Fruit fly (Drosophila melanogaster) whole organism, embryonic: ENCODE data around the gene CG1986.

Source experiments
- Blimp-1 ChIP-seq: fragments of 200-800 bp; sonication (Bioruptor generic); optimal IDR thresholded peaks from 3 replicates; lab custom pipeline; 2018; ENCODE audit warnings: missing biosample characterization, missing genetic modification characterization, mild to moderate bottlenecking, moderate library complexity, missing genetic modification reagents
- CG10274 ChIP-seq: fragments of 200-800 bp; sonication (Bioruptor generic); optimal IDR thresholded peaks from 3 replicates; lab custom pipeline; 2017; ENCODE audit warnings: missing biosample characterization, mild to moderate bottlenecking, missing genetic modification characterization
- CG11560 ChIP-seq: fragments of 200-800 bp; sonication (Bioruptor generic); IDR thresholded peaks from 3 replicates; pipeline ENCODE4 v1.3.6; 2022; ENCODE audit warnings: missing biosample characterization, missing genetic modification characterization
- CG11723 ChIP-seq: fragments of 200-800 bp; sonication (Bioruptor generic); optimal IDR thresholded peaks from 2 replicates; lab custom pipeline; 2017; ENCODE audit warnings: missing biosample characterization, mild to moderate bottlenecking, missing genetic modification characterization
- CG12071 ChIP-seq: fragments of 200-800 bp; sonication (Bioruptor generic); optimal IDR thresholded peaks from 3 replicates; lab custom pipeline; 2018; ENCODE audit warnings: missing biosample characterization, mild to moderate bottlenecking, missing genetic modification characterization
- CG14860 ChIP-seq: fragments of 200-800 bp; sonication (Bioruptor generic); IDR thresholded peaks from 3 replicates; pipeline ENCODE4 v1.3.6; 2022; ENCODE audit warnings: missing biosample characterization, missing genetic modification characterization; ENCODE audit not compliant: partially characterized antibody
- CG15073 ChIP-seq: fragments of 200-800 bp; sonication (Bioruptor generic); optimal IDR thresholded peaks from 2 replicates; lab custom pipeline; 2016; ENCODE audit warnings: missing biosample characterization, missing genetic modification characterization
- CG15696 ChIP-seq: fragments of 200-800 bp; sonication (Bioruptor generic); optimal IDR thresholded peaks from 2 replicates; lab custom pipeline; 2019; ENCODE audit warnings: missing biosample characterization, mild to moderate bottlenecking, missing genetic modification characterization, moderate library complexity
- CG2116 ChIP-seq: fragments of 200-800 bp; sonication (Bioruptor generic); optimal IDR thresholded peaks from 3 replicates; lab custom pipeline; 2018; ENCODE audit warnings: missing biosample characterization, mild to moderate bottlenecking, missing genetic modification characterization
- CG2678 ChIP-seq: fragments of 200-800 bp; sonication (Bioruptor generic); optimal IDR thresholded peaks from 3 replicates; lab custom pipeline; 2019; ENCODE audit warnings: missing biosample characterization, mild to moderate bottlenecking, missing genetic modification characterization, moderate library complexity
- CG2889 ChIP-seq: fragments of 200-800 bp; sonication (Bioruptor generic); IDR thresholded peaks from 3 replicates; pipeline ENCODE4 v1.3.6; 2022; ENCODE audit warnings: missing biosample characterization, missing genetic modification characterization
- CG3065 ChIP-seq: fragments of 200-800 bp; sonication (Bioruptor generic); optimal IDR thresholded peaks from 2 replicates; lab custom pipeline; 2016; ENCODE audit warnings: missing biosample characterization, missing genetic modification characterization
- CG31365 ChIP-seq: fragments of 200-800 bp; sonication (Bioruptor generic); optimal IDR thresholded peaks from 2 replicates; lab custom pipeline; 2018; ENCODE audit warnings: missing biosample characterization, mild to moderate bottlenecking, missing genetic modification characterization
- CG3847 ChIP-seq: fragments of 200-800 bp; sonication (Bioruptor generic); IDR thresholded peaks from 2 replicates; pipeline ENCODE4 v1.3.6; 2022; ENCODE audit warnings: missing biosample characterization, missing genetic modification characterization
- CG42726 ChIP-seq: fragments of 200-800 bp; sonication (Bioruptor generic); IDR thresholded peaks from 2 replicates; pipeline ENCODE4 v1.3.6; 2022; ENCODE audit warnings: missing biosample characterization, missing genetic modification characterization; ENCODE audit not compliant: partially characterized antibody
- CG4282 ChIP-seq: fragments of 200-800 bp; sonication (Bioruptor generic); optimal IDR thresholded peaks from 2 replicates; lab custom pipeline; 2016; ENCODE audit warnings: missing biosample characterization, missing genetic modification characterization
- CG4730 ChIP-seq: fragments of 200-800 bp; sonication (Bioruptor generic); IDR thresholded peaks from 2 replicates; pipeline ENCODE4 v1.3.6; 2022; ENCODE audit warnings: missing biosample characterization, missing genetic modification characterization
- CG7271 ChIP-seq: fragments of 200-800 bp; sonication (Bioruptor generic); optimal IDR thresholded peaks from 2 replicates; lab custom pipeline; 2018; ENCODE audit warnings: missing biosample characterization, mild to moderate bottlenecking, missing genetic modification characterization, moderate library complexity
- CG8089 ChIP-seq: fragments of 200-800 bp; sonication (Bioruptor generic); optimal IDR thresholded peaks from 3 replicates; lab custom pipeline; 2016; ENCODE audit warnings: missing biosample characterization, missing genetic modification characterization
- CG8944 ChIP-seq: fragments of 200-800 bp; sonication (Bioruptor generic); optimal IDR thresholded peaks from 3 replicates; lab custom pipeline; 2016; ENCODE audit warnings: missing biosample characterization, missing genetic modification characterization
- CG9727 ChIP-seq: fragments of 200-800 bp; sonication (Bioruptor generic); optimal IDR thresholded peaks from 3 replicates; lab custom pipeline; 2017; ENCODE audit warnings: missing biosample characterization, mild to moderate bottlenecking, missing genetic modification characterization
- CTCF ChIP-seq: fragments of 200-800 bp; sonication (Bioruptor generic); optimal IDR thresholded peaks from 2 replicates; lab custom pipeline; 2017; ENCODE audit warnings: missing biosample characterization, mild to moderate bottlenecking, missing genetic modification characterization, moderate library complexity
- Chrac-16 ChIP-seq: fragments of 200-800 bp; sonication (Bioruptor generic); optimal IDR thresholded peaks from 3 replicates; lab custom pipeline; 2016; ENCODE audit warnings: missing biosample characterization, missing genetic modification characterization
- E2f1 ChIP-seq: fragments of 200-800 bp; sonication (Bioruptor generic); IDR thresholded peaks from 2 replicates; pipeline ENCODE4 v1.3.6; 2022; ENCODE audit warnings: missing biosample characterization, missing genetic modification characterization
- Hr3 ChIP-seq: fragments of 200-800 bp; sonication (Bioruptor generic); optimal IDR thresholded peaks from 3 replicates; lab custom pipeline; 2016; ENCODE audit warnings: missing biosample characterization, missing genetic modification characterization
- Lhr ChIP-seq: fragments of 200-800 bp; sonication (Bioruptor generic); optimal IDR thresholded peaks from 3 replicates; lab custom pipeline; 2017; ENCODE audit warnings: mild to moderate bottlenecking, missing biosample characterization, missing genetic modification reagents, missing genetic modification characterization
- Myb ChIP-seq: fragments of 200-800 bp; sonication (Bioruptor generic); optimal IDR thresholded peaks from 2 replicates; lab custom pipeline; 2016; ENCODE audit warnings: missing biosample characterization, missing genetic modification characterization
- Neu2 ChIP-seq: fragments of 200-800 bp; sonication (Bioruptor generic); optimal IDR thresholded peaks from 3 replicates; lab custom pipeline; 2016; ENCODE audit warnings: missing biosample characterization, missing genetic modification characterization, borderline replicate concordance
- Nf-YB ChIP-seq: fragments of 200-800 bp; sonication (Bioruptor generic); optimal IDR thresholded peaks from 3 replicates; lab custom pipeline; 2019; ENCODE audit warnings: missing biosample characterization, mild to moderate bottlenecking, missing genetic modification characterization, moderate library complexity
- Oaz ChIP-seq: fragments of 200-800 bp; sonication (Bioruptor generic); IDR thresholded peaks from 2 replicates; pipeline ENCODE4 v1.3.6; 2022; ENCODE audit warnings: missing biosample characterization, missing genetic modification characterization
- Oli ChIP-seq: fragments of 200-800 bp; sonication (Bioruptor generic); optimal IDR thresholded peaks from 2 replicates; lab custom pipeline; 2018; ENCODE audit warnings: missing biosample characterization, mild to moderate bottlenecking, missing genetic modification characterization, moderate library complexity
- YL-1 ChIP-seq: fragments of 200-800 bp; sonication (Bioruptor generic); optimal IDR thresholded peaks from 3 replicates; lab custom pipeline; 2017; ENCODE audit warnings: missing biosample characterization, mild to moderate bottlenecking, missing genetic modification characterization
- cato ChIP-seq: fragments of 200-800 bp; sonication (Bioruptor generic); optimal IDR thresholded peaks from 2 replicates; lab custom pipeline; 2016; ENCODE audit warnings: missing biosample characterization, missing genetic modification characterization, borderline replicate concordance
- crol ChIP-seq: fragments of 200-800 bp; sonication (Bioruptor generic); IDR thresholded peaks from 2 replicates; pipeline ENCODE4 v1.3.6; 2022; ENCODE audit warnings: missing biosample characterization, missing genetic modification characterization
- crp ChIP-seq, 2 experiments: fragments of 200-800 bp; sonication (Bioruptor generic); optimal IDR thresholded peaks; 2 replicates in 1 of 2; 3 replicates in 1 of 2; lab custom pipeline; 2017; ENCODE audit warnings: missing biosample characterization in 2 of 2, missing genetic modification characterization in 2 of 2, mild to moderate bottlenecking in 1 of 2, moderate library complexity in 1 of 2
- gcm2 ChIP-seq: fragments of 200-800 bp; sonication (Bioruptor generic); optimal IDR thresholded peaks from 2 replicates; lab custom pipeline; 2016; ENCODE audit warnings: missing biosample characterization, missing genetic modification characterization
- gem ChIP-seq: fragments of 200-800 bp; sonication (Bioruptor generic); optimal IDR thresholded peaks from 2 replicates; lab custom pipeline; 2019; ENCODE audit warnings: missing biosample characterization, mild to moderate bottlenecking, missing genetic modification characterization, moderate library complexity
- hkb ChIP-seq, 2 experiments: fragments of 200-800 bp in 1 of 2; fragments of >200 bp in 1 of 2; sonication (Bioruptor generic) in 1 of 2; IDR thresholded peaks in 1 of 2; optimal IDR thresholded peaks in 1 of 2; 2 replicates each; pipeline versions ENCODE4 v1.3.6 to Lab custom; 2017 to 2022; ENCODE audit warnings: missing biosample characterization in 1 of 2, missing genetic modification characterization in 1 of 2
- kay ChIP-seq: fragments of 200-800 bp; sonication (Bioruptor generic); optimal IDR thresholded peaks from 2 replicates; lab custom pipeline; 2016; ENCODE audit warnings: missing biosample characterization, missing genetic modification characterization
- ken ChIP-seq: fragments of 200-800 bp; sonication (Bioruptor generic); IDR thresholded peaks from 3 replicates; pipeline ENCODE4 v1.3.6; 2022; ENCODE audit warnings: missing biosample characterization, missing genetic modification characterization
- pan ChIP-seq, 4 experiments: fragments of >200 bp in 3 of 4; fragments of 200-800 bp in 1 of 4; sonication (Bioruptor generic) in 1 of 4; optimal IDR thresholded peaks in 3 of 4; IDR thresholded peaks in 1 of 4; 2 replicates each; pipeline versions ENCODE4 v1.3.6 to Lab custom; 2017 to 2022; ENCODE audit warnings: missing biosample characterization in 2 of 4, missing genetic modification characterization in 2 of 4, mixed read lengths in 1 of 4
- slbo ChIP-seq: fragments of 200-800 bp; sonication (Bioruptor generic); IDR thresholded peaks from 2 replicates; pipeline ENCODE4 v1.3.6; 2022; ENCODE audit warnings: missing biosample characterization, missing genetic modification characterization
- slou ChIP-seq: fragments of 200-800 bp; sonication (Bioruptor generic); optimal IDR thresholded peaks from 3 replicates; lab custom pipeline; 2016; ENCODE audit warnings: missing biosample characterization, missing genetic modification characterization
- sna ChIP-seq: fragments of 200-800 bp; sonication (Bioruptor generic); IDR thresholded peaks from 2 replicates; pipeline ENCODE4 v1.3.6; 2022; ENCODE audit warnings: missing biosample characterization, missing genetic modification characterization; ENCODE audit not compliant: partially characterized antibody
- stwl ChIP-seq: fragments of 200-800 bp; sonication (Bioruptor generic); optimal IDR thresholded peaks from 3 replicates; lab custom pipeline; 2018; ENCODE audit warnings: missing biosample characterization, mild to moderate bottlenecking, missing genetic modification characterization, moderate library complexity
- tio ChIP-seq: fragments of 200-800 bp; sonication (Bioruptor generic); optimal IDR thresholded peaks from 2 replicates; lab custom pipeline; 2017; ENCODE audit warnings: missing biosample characterization, missing genetic modification characterization, inconsistent platforms
- trh ChIP-seq: fragments of 200-800 bp; sonication (Bioruptor generic); optimal IDR thresholded peaks from 2 replicates; lab custom pipeline; 2016; ENCODE audit warnings: missing biosample characterization, missing genetic modification characterization
- usp ChIP-seq: fragments of >200 bp; optimal IDR thresholded peaks from 2 replicates; lab custom pipeline; 2017; ENCODE audit warnings: missing biosample characterization, missing genetic modification characterization
- vfl ChIP-seq: fragments of 200-800 bp; sonication (Bioruptor generic); optimal IDR thresholded peaks from 2 replicates; lab custom pipeline; 2016; ENCODE audit warnings: missing biosample characterization, missing genetic modification characterization
- vvl ChIP-seq: fragments of 200-800 bp; sonication (Bioruptor generic); IDR thresholded peaks from 2 replicates; pipeline ENCODE4 v1.3.6; 2022; ENCODE audit warnings: missing biosample characterization, missing genetic modification characterization
- wek ChIP-seq: fragments of 200-800 bp; sonication (Bioruptor generic); optimal IDR thresholded peaks from 3 replicates; lab custom pipeline; 2018; ENCODE audit warnings: missing biosample characterization, mild to moderate bottlenecking, missing genetic modification characterization, moderate library complexity

CG1986 gene

dm6 chrX:9911751-9912150 is 825 bp upstream of the CG1986 start:
- no peak for TF ChIP-seq CG2889 (GFP tag; lab: Robert Waterston, UW)
- no peak for TF ChIP-seq stwl
- no peak for TF ChIP-seq CG2116 (GFP tag; lab: Kevin White, UChicago)
- TF ChIP-seq Oaz (GFP tag; lab: Robert Waterston, UW) = no peak
- TF ChIP-seq YL-1 (GFP tag; lab: Kevin White, UChicago) = no peak
- no peak for TF ChIP-seq wek (GFP tag; lab: Kevin White, UChicago)
- no peak for TF ChIP-seq hkb (optimal IDR thresholded peaks at IDR 0.05; lab: Kevin White, UChicago)
- TF ChIP-seq hkb (GFP tag; IDR thresholded peaks at IDR 0.05; lab: Robert Waterston, UW) = peak; percentile 37; the same call in 1 of the 2 replicates
- TF ChIP-seq crol (GFP tag; lab: Robert Waterston, UW) = no peak
- peak; percentile 21 for TF ChIP-seq Oli (tag; lab: Kevin White, UChicago)
- no peak for TF ChIP-seq E2f1 (GFP tag; lab: Robert Waterston, UW)
- no peak for TF ChIP-seq CG15696 (tag; lab: Kevin White, UChicago)
- no peak for TF ChIP-seq sna (GFP tag; lab: Robert Waterston, UW)
- TF ChIP-seq cato (GFP tag; lab: Kevin White, UChicago) = no peak
- peak; percentile 59 for TF ChIP-seq CG2678 (tag; lab: Kevin White, UChicago)
- TF ChIP-seq trh (GFP tag; lab: Kevin White, UChicago) = no peak
- no peak for TF ChIP-seq Lhr (GFP tag; lab: Kevin White, UChicago)
- no peak for TF ChIP-seq tio (GFP tag; lab: Kevin White, UChicago)
- no peak for TF ChIP-seq vfl (GFP tag; lab: Kevin White, UChicago)
- no peak for TF ChIP-seq CG8944 (GFP tag; lab: Kevin White, UChicago)
- no peak for TF ChIP-seq usp (GFP tag; lab: Kevin White, UChicago)
- no peak for TF ChIP-seq CG4282 (GFP tag; lab: Kevin White, UChicago)
- no peak for TF ChIP-seq CG8089 (GFP tag; lab: Kevin White, UChicago)
- no peak for TF ChIP-seq CG3065 (GFP tag; lab: Kevin White, UChicago)
- no peak for TF ChIP-seq slou (GFP tag; lab: Kevin White, UChicago)
- no peak for TF ChIP-seq CG7271 (tag; lab: Kevin White, UChicago)
- no peak for TF ChIP-seq gcm2 (GFP tag; lab: Kevin White, UChicago)
- no peak for TF ChIP-seq crp (GFP tag; optimal IDR thresholded peaks at IDR 0.05; lab: Kevin White, UChicago)
- TF ChIP-seq CG15073 (GFP tag; lab: Kevin White, UChicago) = no peak
- TF ChIP-seq Hr3 (GFP tag; lab: Kevin White, UChicago) = no peak
- no peak for TF ChIP-seq CG11560 (tag; lab: Robert Waterston, UW)
- no peak for TF ChIP-seq Nf-YB (GFP tag; lab: Kevin White, UChicago)
- TF ChIP-seq CG10274 (GFP tag; lab: Kevin White, UChicago) = no peak
- no peak for TF ChIP-seq CG14860 (GFP tag; lab: Robert Waterston, UW)
- no peak for TF ChIP-seq Neu2 (GFP tag; lab: Kevin White, UChicago)
- TF ChIP-seq Chrac-16 = no peak
- peak; percentile 43 for TF ChIP-seq vvl (GFP tag; lab: Robert Waterston, UW)
- TF ChIP-seq CG11723 (GFP tag; lab: Kevin White, UChicago) = no peak
- TF ChIP-seq gem (tag; lab: Kevin White, UChicago) = peak; percentile 61
- no peak for TF ChIP-seq Blimp-1 (GFP tag; lab: Kevin White, UChicago)
- TF ChIP-seq CG4730 (GFP tag; lab: Robert Waterston, UW) = no peak
- TF ChIP-seq ken (GFP tag; lab: Robert Waterston, UW) = 0 out of 3 replicates have a peak, but pooled peaks have one; percentile 40
- no peak for TF ChIP-seq CG12071 (GFP tag; lab: Kevin White, UChicago)
- TF ChIP-seq kay (GFP tag; lab: Kevin White, UChicago) = no peak
- peak; percentile 32; the same call in 1 of the 2 replicates for TF ChIP-seq slbo
- 0 out of 2 replicates have a peak, but pooled peaks have one; percentile 12 for TF ChIP-seq CG3847 (GFP tag; lab: Robert Waterston, UW)
- no peak for TF ChIP-seq CG9727 (GFP tag; lab: Kevin White, UChicago)
- TF ChIP-seq Myb = no peak
- TF ChIP-seq CTCF (GFP tag; lab: Kevin White, UChicago) = no peak
- TF ChIP-seq CG31365 (tag; lab: Kevin White, UChicago) = no peak
- no peak for TF ChIP-seq pan (optimal IDR thresholded peaks at IDR 0.05; lab: Kevin White, UChicago)
- no peak for TF ChIP-seq pan (GFP tag; optimal IDR thresholded peaks at IDR 0.05 in 1 of 2, IDR thresholded peaks at IDR 0.05 in 1 of 2)
- TF ChIP-seq CG42726 = no peak
